Worm (Caenorhabditis elegans) whole organism, L2 larva: Measurements from ENCODE around the gene ZC21.6.

Source experiments
- C34F6.9 ChIP-seq: fragments of 150-350 bp; optimal IDR thresholded peaks from 2 replicates; lab custom pipeline; 2014; ENCODE audit warnings: missing biosample characterization, missing genetic modification characterization
- R02D3.7 ChIP-seq: fragments of 150-350 bp; optimal IDR thresholded peaks from 2 replicates; lab custom pipeline; 2014; ENCODE audit warnings: missing biosample characterization, missing genetic modification characterization
- ZK546.5 ChIP-seq: sonication (generic microtip); optimal IDR thresholded peaks from 2 replicates; lab custom pipeline; 2017; ENCODE audit warnings: missing biosample characterization, missing genetic modification characterization
- alr-1 ChIP-seq: fragments of 150-350 bp; optimal IDR thresholded peaks from 2 replicates; lab custom pipeline; 2014; ENCODE audit warnings: missing biosample characterization, missing genetic modification characterization
- blmp-1 ChIP-seq: sonication (generic microtip); optimal IDR thresholded peaks from 2 replicates; lab custom pipeline; 2017; ENCODE audit warnings: missing genetic modification characterization, mild to moderate bottlenecking, missing compliant biosample characterization, antibody characterized with exemption, moderate library complexity; ENCODE audit not compliant: insufficient read depth
- ceh-16 ChIP-seq: fragments of 150-350 bp; optimal IDR thresholded peaks from 2 replicates; lab custom pipeline; 2014; ENCODE audit warnings: missing biosample characterization, missing genetic modification characterization
- ceh-82 ChIP-seq: fragments of 150-350 bp; optimal IDR thresholded peaks from 2 replicates; lab custom pipeline; 2014; ENCODE audit warnings: missing biosample characterization, missing genetic modification characterization
- crh-2 ChIP-seq: sonication (generic microtip); optimal IDR thresholded peaks from 2 replicates; lab custom pipeline; 2017; ENCODE audit warnings: missing biosample characterization, missing genetic modification characterization
- elt-1 ChIP-seq: fragments of 150-350 bp; optimal IDR thresholded peaks from 2 replicates; lab custom pipeline; 2014; ENCODE audit warnings: missing biosample characterization, missing genetic modification characterization
- elt-3 ChIP-seq: sonication (generic microtip); optimal IDR thresholded peaks from 2 replicates; lab custom pipeline; 2017; ENCODE audit warnings: missing biosample characterization, missing genetic modification characterization
- fos-1 ChIP-seq: fragments of 150-350 bp; optimal IDR thresholded peaks from 2 replicates; lab custom pipeline; 2014; ENCODE audit warnings: missing biosample characterization, missing genetic modification characterization
- gmeb-1 ChIP-seq: fragments of 150-350 bp; optimal IDR thresholded peaks from 2 replicates; lab custom pipeline; 2014; ENCODE audit warnings: missing biosample characterization, missing genetic modification characterization
- lin-13 ChIP-seq: fragments of 150-350 bp; optimal IDR thresholded peaks from 2 replicates; lab custom pipeline; 2014; ENCODE audit warnings: missing biosample characterization, missing genetic modification reagents, missing genetic modification characterization
- lin-39 ChIP-seq: fragments of 150-350 bp; optimal IDR thresholded peaks from 2 replicates; lab custom pipeline; 2014; ENCODE audit warnings: missing biosample characterization, missing genetic modification reagents, missing genetic modification characterization
- lsy-2 ChIP-seq, 2 experiments: fragments of 150-350 bp in 1 of 2; sonication (generic microtip) in 1 of 2; optimal IDR thresholded peaks; 2 replicates each; lab custom pipeline; 2014 to 2017; ENCODE audit warnings: missing biosample characterization in 2 of 2, missing genetic modification characterization in 2 of 2
- mab-5 ChIP-seq: fragments of 150-350 bp; optimal IDR thresholded peaks from 2 replicates; lab custom pipeline; 2014; ENCODE audit warnings: missing biosample characterization, missing genetic modification characterization
- mbf-1 ChIP-seq: sonication (generic microtip); optimal IDR thresholded peaks from 2 replicates; lab custom pipeline; 2017; ENCODE audit warnings: missing biosample characterization, missing genetic modification characterization
- nhr-10 ChIP-seq: sonication (generic microtip); optimal IDR thresholded peaks from 2 replicates; lab custom pipeline; 2017; ENCODE audit warnings: missing biosample characterization, missing genetic modification characterization
- nhr-11 ChIP-seq: fragments of 150-350 bp; optimal IDR thresholded peaks from 2 replicates; lab custom pipeline; 2014; ENCODE audit warnings: missing biosample characterization, missing genetic modification characterization
- nhr-21 ChIP-seq: fragments of 150-350 bp; optimal IDR thresholded peaks from 2 replicates; lab custom pipeline; 2014; ENCODE audit warnings: missing biosample characterization, missing genetic modification characterization
- nhr-23 ChIP-seq: fragments of 150-350 bp; optimal IDR thresholded peaks from 2 replicates; lab custom pipeline; 2014; ENCODE audit warnings: missing biosample characterization, missing genetic modification reagents, missing genetic modification characterization
- nhr-237 ChIP-seq: fragments of 150-350 bp; optimal IDR thresholded peaks from 2 replicates; lab custom pipeline; 2014; ENCODE audit warnings: missing biosample characterization, missing genetic modification characterization
- nhr-25 ChIP-seq: fragments of 150-350 bp; sonication (generic microtip); optimal IDR thresholded peaks from 3 replicates; lab custom pipeline; 2014; ENCODE audit warnings: missing biosample characterization, missing genetic modification characterization
- nhr-6 ChIP-seq: fragments of 150-350 bp; optimal IDR thresholded peaks from 2 replicates; lab custom pipeline; 2014; ENCODE audit warnings: missing biosample characterization, missing genetic modification characterization
- nhr-77 ChIP-seq: fragments of 150-350 bp; optimal IDR thresholded peaks from 2 replicates; lab custom pipeline; 2014; ENCODE audit warnings: missing biosample characterization, missing genetic modification characterization
- peb-1 ChIP-seq: fragments of 150-350 bp; optimal IDR thresholded peaks from 2 replicates; lab custom pipeline; 2014; ENCODE audit warnings: missing biosample characterization, missing genetic modification characterization
- sem-4 ChIP-seq: fragments of 150-350 bp; optimal IDR thresholded peaks from 2 replicates; lab custom pipeline; 2014; ENCODE audit warnings: missing biosample characterization, missing genetic modification reagents, missing genetic modification characterization
- skn-1 ChIP-seq: sonication (generic microtip); optimal IDR thresholded peaks from 2 replicates; lab custom pipeline; 2017; ENCODE audit warnings: missing biosample characterization, missing genetic modification characterization
- sma-3 ChIP-seq: sonication (generic microtip); optimal IDR thresholded peaks from 2 replicates; lab custom pipeline; 2016; ENCODE audit warnings: missing genetic modification reagents, missing genetic modification characterization, missing compliant biosample characterization
- sma-9 ChIP-seq, 2 experiments: fragments of 150-350 bp in 1 of 2; sonication (generic microtip) in 1 of 2; optimal IDR thresholded peaks; 2 replicates each; lab custom pipeline; 2014 to 2016; ENCODE audit warnings: missing genetic modification characterization in 2 of 2, mild to moderate bottlenecking in 1 of 2, missing biosample characterization in 1 of 2, missing compliant biosample characterization in 1 of 2, missing genetic modification reagents in 1 of 2, moderate library complexity in 1 of 2
- snpc-4 ChIP-seq: fragments of 150-350 bp; optimal IDR thresholded peaks from 2 replicates; lab custom pipeline; 2014; ENCODE audit warnings: missing biosample characterization, missing genetic modification characterization
- unc-39 ChIP-seq: fragments of 150-350 bp; optimal IDR thresholded peaks from 2 replicates; lab custom pipeline; 2014; ENCODE audit warnings: missing biosample characterization, missing genetic modification characterization
- unc-55 ChIP-seq: fragments of 150-350 bp; sonication (generic microtip); optimal IDR thresholded peaks from 3 replicates; lab custom pipeline; 2014; ENCODE audit warnings: missing biosample characterization, missing genetic modification reagents, missing genetic modification characterization
- unc-62 ChIP-seq: fragments of 150-350 bp; optimal IDR thresholded peaks from 2 replicates; lab custom pipeline; 2014; ENCODE audit warnings: missing biosample characterization, missing genetic modification reagents, missing genetic modification characterization
- zag-1 ChIP-seq: fragments of 150-350 bp; optimal IDR thresholded peaks from 2 replicates; lab custom pipeline; 2014; ENCODE audit warnings: missing biosample characterization, missing genetic modification characterization
- ztf-1 ChIP-seq: fragments of 200-800 bp; sonication (Bioruptor generic); conservative IDR thresholded peaks from 2 replicates; pipeline ENCODE4 v1.3.6; 2022; ENCODE audit warnings: missing genetic modification characterization, missing compliant biosample characterization
- ztf-11 ChIP-seq: sonication (generic microtip); optimal IDR thresholded peaks from 2 replicates; lab custom pipeline; 2017; ENCODE audit warnings: missing biosample characterization, missing genetic modification characterization
- ztf-4 ChIP-seq: fragments of 150-350 bp; optimal IDR thresholded peaks from 2 replicates; lab custom pipeline; 2014; ENCODE audit warnings: missing biosample characterization, missing genetic modification characterization

Gene ZC21.6

DNA sequence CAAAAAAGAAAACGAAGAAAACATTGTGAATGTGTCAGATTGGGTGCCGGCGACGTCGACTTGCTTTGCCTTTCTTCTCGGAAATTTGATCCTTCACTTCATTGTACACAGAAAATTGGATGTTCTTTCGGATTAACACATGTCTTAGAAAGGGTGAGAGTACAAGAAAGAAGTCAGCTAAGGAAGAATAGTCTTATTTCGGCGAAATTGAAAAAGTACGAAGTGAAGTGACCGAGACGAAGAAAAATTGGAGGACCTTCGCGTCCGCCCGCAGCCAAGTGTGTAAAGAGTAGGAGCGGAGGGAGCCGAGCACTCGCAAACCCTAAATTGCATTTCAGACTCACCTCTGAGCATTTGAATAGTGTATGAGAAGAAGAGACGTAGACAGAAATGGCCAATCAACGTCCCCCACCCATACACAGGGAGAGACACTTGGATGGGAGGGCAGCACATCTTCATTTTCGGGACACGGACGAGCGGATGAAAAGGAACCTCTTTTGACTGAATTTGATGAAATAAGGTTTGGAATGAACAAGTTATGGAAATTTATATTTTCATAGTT is 43.3 kb upstream of the ZC21.6 start, which contains the start of gene glr-1:
TSS of gene glr-1 (minus strand) at position 51 of the 562 bp plus-strand sequence.
- no peak for TF ChIP-seq ztf-4
- no peak for TF ChIP-seq unc-55 (GFP tag; lab: Kevin White, UChicago)
- TF ChIP-seq elt-1 = no peak
- no peak for TF ChIP-seq nhr-6 (tag; lab: Kevin White, UChicago)
- no peak for TF ChIP-seq unc-39 (tag; lab: Kevin White, UChicago)
- no peak for TF ChIP-seq nhr-25
- no peak for TF ChIP-seq nhr-237 (tag; lab: Kevin White, UChicago)
- TF ChIP-seq mbf-1 (tag; lab: Kevin White, UChicago) = no peak
- no peak for TF ChIP-seq skn-1 (tag; lab: Kevin White, UChicago)
- TF ChIP-seq C34F6.9 (tag; lab: Kevin White, UChicago) = no peak
- no peak for TF ChIP-seq lsy-2 (tag; optimal IDR thresholded peaks at IDR 0.05; lab: Kevin White, UChicago)
- TF ChIP-seq nhr-77 (tag; lab: Kevin White, UChicago) = no peak
- no peak for TF ChIP-seq ztf-11 (tag; lab: Kevin White, UChicago)
- no peak for TF ChIP-seq crh-2 (tag; lab: Kevin White, UChicago)
- TF ChIP-seq fos-1 (tag; lab: Kevin White, UChicago) = no peak
- TF ChIP-seq nhr-10 (tag; lab: Kevin White, UChicago) = no peak
- TF ChIP-seq nhr-11 = no peak
- no peak for TF ChIP-seq unc-62

DNA sequence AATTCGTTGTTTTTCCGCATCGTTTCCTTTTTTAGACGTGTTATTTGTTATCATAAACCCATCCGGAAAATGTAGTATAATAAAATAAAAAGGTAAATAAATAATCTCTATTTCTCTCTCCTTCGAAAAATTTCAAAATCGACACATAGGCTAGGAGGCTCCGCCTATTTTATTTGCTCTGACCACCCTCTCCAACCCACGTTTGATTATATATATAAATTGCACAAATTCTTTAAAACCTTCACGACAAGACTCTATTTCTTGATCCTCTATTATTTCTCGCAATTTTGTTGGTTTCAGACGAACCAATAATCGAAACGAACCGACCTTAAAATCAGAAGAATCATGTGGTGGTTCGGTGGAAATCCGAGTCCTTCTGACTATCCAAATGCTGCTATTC is 35.4 kb upstream of the ZC21.6 start, which contains the start of gene doxa-1:
TSS of gene doxa-1 (plus strand) at position 301 of the 400 bp plus-strand sequence.
- TF ChIP-seq skn-1 (tag; lab: Kevin White, UChicago) (no peak), snpc-4 (tag; lab: Kevin White, UChicago) (no peak)

- TF ChIP-seq lin-13 (GFP tag; lab: Kevin White, UChicago) = no peak
- no peak for TF ChIP-seq nhr-21 (tag; lab: Kevin White, UChicago)
- no peak for TF ChIP-seq elt-3
- TF ChIP-seq snpc-4 (tag; lab: Kevin White, UChicago) = no peak
- no peak for TF ChIP-seq nhr-11
- no peak for TF ChIP-seq lin-39 (tag; lab: Kevin White, UChicago)
- TF ChIP-seq ZK546.5 (tag; lab: Kevin White, UChicago) = no peak
- TF ChIP-seq ztf-11 (tag; lab: Kevin White, UChicago) = no peak
- TF ChIP-seq R02D3.7 (tag; lab: Kevin White, UChicago) = no peak
- TF ChIP-seq blmp-1 (tag; lab: Kevin White, UChicago) = peak; percentile 92
- TF ChIP-seq nhr-23 (tag; lab: Kevin White, UChicago) = no peak
- no peak for TF ChIP-seq ztf-1 (GFP tag; lab: Robert Waterston, UW)
- TF ChIP-seq nhr-6 (tag; lab: Kevin White, UChicago) = no peak
- no peak for TF ChIP-seq mab-5 (tag; lab: Kevin White, UChicago)
- no peak for TF ChIP-seq zag-1
- TF ChIP-seq unc-55 (GFP tag; lab: Kevin White, UChicago) = no peak
- no peak for TF ChIP-seq gmeb-1 (tag; lab: Kevin White, UChicago)
- TF ChIP-seq sma-9 (GFP tag; optimal IDR thresholded peaks at IDR 0.05; lab: Kevin White, UChicago) = peak; percentile 11
- TF ChIP-seq sma-9 (tag; optimal IDR thresholded peaks at IDR 0.05; lab: Kevin White, UChicago) = no peak
- no peak for TF ChIP-seq sem-4 (tag; lab: Kevin White, UChicago)
- no peak for TF ChIP-seq ceh-16 (tag; lab: Kevin White, UChicago)
- TF ChIP-seq unc-62 = no peak
- TF ChIP-seq ztf-4 = no peak
- TF ChIP-seq nhr-25 = peak; percentile 48
- TF ChIP-seq fos-1 (tag; lab: Kevin White, UChicago) = peak; percentile 4
- peak; percentile 22 for TF ChIP-seq crh-2 (tag; lab: Kevin White, UChicago)
- no peak for TF ChIP-seq sma-3 (GFP tag; lab: Kevin White, UChicago)
- TF ChIP-seq nhr-10 (tag; lab: Kevin White, UChicago) = no peak
These were observed 34.0 kb upstream of the ZC21.6 start for ce11 chrIII:8579367-8579766.

DNA sequence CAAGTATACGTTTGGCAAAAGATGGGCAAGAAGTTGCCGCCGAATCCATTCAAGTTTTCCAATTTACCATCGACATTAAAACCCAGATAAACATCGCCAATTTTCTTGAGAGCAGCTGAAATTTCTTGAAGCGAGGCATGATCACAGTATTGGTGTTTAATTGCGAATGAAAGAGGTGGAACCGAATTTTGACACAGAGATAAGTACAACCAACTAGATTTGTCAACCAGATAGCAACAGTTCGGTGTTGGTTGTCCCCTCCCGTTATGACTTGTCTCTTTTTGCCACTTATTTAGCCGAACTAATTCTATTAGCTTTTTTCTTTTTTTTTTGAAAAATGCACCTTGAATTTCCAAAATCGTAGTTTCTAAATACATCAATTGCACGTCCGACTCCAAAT is 33.0 kb upstream of the ZC21.6 start:
- TF ChIP-seq sma-9 (GFP tag; optimal IDR thresholded peaks at IDR 0.05; lab: Kevin White, UChicago) (no peak), sma-9 (tag; optimal IDR thresholded peaks at IDR 0.05; lab: Kevin White, UChicago) (no peak), nhr-237 (tag; lab: Kevin White, UChicago) (no peak), ceh-82 (no peak), ceh-16 (tag; lab: Kevin White, UChicago) (no peak), alr-1 (no peak), nhr-6 (tag; lab: Kevin White, UChicago) (no peak), gmeb-1 (tag; lab: Kevin White, UChicago) (no peak), nhr-25 (no peak), lsy-2 (tag; optimal IDR thresholded peaks at IDR 0.05; lab: Kevin White, UChicago) (no peak), ztf-1 (GFP tag; lab: Robert Waterston, UW) (no peak), peb-1 (tag; lab: Kevin White, UChicago) (no peak), snpc-4 (tag; lab: Kevin White, UChicago) (no peak)
